Worm (Caenorhabditis elegans) whole organism, young adult: ENCODE data around the gene sru-4.

Experiments used
- B0019.2 ChIP-seq: fragments of 200-800 bp; sonication (Bioruptor generic); conservative IDR thresholded peaks from 2 replicates; pipeline ENCODE4 v1.3.6; 2022; ENCODE audit warnings: missing genetic modification reagents, missing genetic modification characterization, missing compliant biosample characterization
- B0261.1 ChIP-seq: sonication (generic microtip); optimal IDR thresholded peaks from 2 replicates; lab custom pipeline; 2016; ENCODE audit warnings: mild to moderate bottlenecking, missing genetic modification characterization, moderate library complexity, missing compliant biosample characterization
- B0336.3 ChIP-seq: fragments of 200-800 bp; sonication (Bioruptor generic); IDR thresholded peaks from 2 replicates; pipeline ENCODE4 v1.3.6; 2022; ENCODE audit warnings: missing genetic modification characterization, missing compliant biosample characterization
- C06A6.2 ChIP-seq: fragments of 200-800 bp; sonication (Bioruptor generic); conservative IDR thresholded peaks from 2 replicates; pipeline ENCODE4 v1.3.6; 2022; ENCODE audit warnings: missing genetic modification characterization, missing compliant biosample characterization
- F10E7.11 ChIP-seq: sonication (generic microtip); optimal IDR thresholded peaks from 2 replicates; lab custom pipeline; 2017; ENCODE audit warnings: mild to moderate bottlenecking, missing genetic modification characterization, moderate library complexity, missing compliant biosample characterization
- F49E8.2 ChIP-seq: sonication (generic microtip); optimal IDR thresholded peaks from 3 replicates; lab custom pipeline; 2017; ENCODE audit warnings: missing genetic modification characterization, mild to moderate bottlenecking, missing compliant biosample characterization, antibody characterized with exemption, moderate library complexity; ENCODE audit not compliant: insufficient read depth
- F57A8.1 ChIP-seq: fragments of 200-800 bp; sonication (Bioruptor generic); optimal IDR thresholded peaks from 2 replicates; lab custom pipeline; 2018; ENCODE audit warnings: mild to moderate bottlenecking, missing genetic modification characterization, moderate library complexity, missing compliant biosample characterization
- K11D2.4 ChIP-seq: fragments of 200-800 bp; sonication (Bioruptor generic); IDR thresholded peaks from 2 replicates; pipeline ENCODE4 v1.3.6; 2022; ENCODE audit warnings: missing genetic modification reagents, missing genetic modification characterization, missing compliant biosample characterization
- Y67H2A.10 ChIP-seq: fragments of 200-800 bp; sonication (Bioruptor generic); conservative IDR thresholded peaks from 2 replicates; pipeline ENCODE4 v1.3.6; 2022; ENCODE audit warnings: missing genetic modification reagents, missing genetic modification characterization, missing compliant biosample characterization
- Y79H2A.3 ChIP-seq: fragments of 200-800 bp; sonication (Bioruptor generic); conservative IDR thresholded peaks from 2 replicates; pipeline ENCODE4 v1.3.6; 2022; ENCODE audit warnings: missing genetic modification reagents, missing genetic modification characterization, missing compliant biosample characterization
- atf-7 ChIP-seq: sonication (generic microtip); optimal IDR thresholded peaks from 2 replicates; lab custom pipeline; 2017; ENCODE audit warnings: mild to moderate bottlenecking, missing genetic modification characterization, missing compliant biosample characterization
- athp-1 ChIP-seq: sonication (generic microtip); optimal IDR thresholded peaks from 2 replicates; lab custom pipeline; 2017; ENCODE audit warnings: mild to moderate bottlenecking, missing genetic modification characterization, missing compliant biosample characterization
- attf-3 ChIP-seq: fragments of 200-800 bp; sonication (Bioruptor generic); conservative IDR thresholded peaks from 2 replicates; pipeline ENCODE4 v1.3.6; 2022; ENCODE audit warnings: missing genetic modification reagents, missing genetic modification characterization, missing compliant biosample characterization
- bed-2 ChIP-seq: fragments of 200-800 bp; sonication (Bioruptor generic); IDR thresholded peaks from 2 replicates; pipeline ENCODE4 v1.3.6; 2022; ENCODE audit warnings: missing genetic modification reagents, missing genetic modification characterization, missing compliant biosample characterization
- cebp-1 ChIP-seq, 2 experiments: fragments of 200-800 bp in 1 of 2; sonication (Bioruptor generic) in 1 of 2; sonication (generic microtip) in 1 of 2; IDR thresholded peaks in 1 of 2; optimal IDR thresholded peaks in 1 of 2; 2 replicates each; pipeline versions ENCODE4 v1.3.6 to Lab custom; 2017 to 2022; ENCODE audit warnings: missing compliant biosample characterization in 2 of 2, missing genetic modification characterization in 2 of 2, mild to moderate bottlenecking in 1 of 2, missing genetic modification reagents in 1 of 2, moderate library complexity in 1 of 2
- cebp-2 ChIP-seq: fragments of 200-800 bp; sonication (Bioruptor generic); IDR thresholded peaks from 2 replicates; pipeline ENCODE4 v1.3.6; 2022; ENCODE audit warnings: missing genetic modification characterization, missing compliant biosample characterization
- dox-1 ChIP-seq: fragments of 200-800 bp; sonication (Bioruptor generic); IDR thresholded peaks from 2 replicates; pipeline ENCODE4 v1.3.6; 2022; ENCODE audit warnings: missing genetic modification reagents, missing genetic modification characterization, missing compliant biosample characterization
- egl-44 ChIP-seq: fragments of 200-800 bp; sonication (Bioruptor generic); IDR thresholded peaks from 2 replicates; pipeline ENCODE4 v1.3.6; 2022; ENCODE audit warnings: missing genetic modification reagents, missing genetic modification characterization, missing compliant biosample characterization
- ets-4 ChIP-seq: fragments of 200-800 bp; sonication (Bioruptor generic); optimal IDR thresholded peaks from 2 replicates; lab custom pipeline; 2018; ENCODE audit warnings: mild to moderate bottlenecking, missing genetic modification characterization, missing compliant biosample characterization
- hlh-26 ChIP-seq: fragments of 200-800 bp; sonication (Bioruptor generic); conservative IDR thresholded peaks from 2 replicates; pipeline ENCODE4 v1.3.6; 2022; ENCODE audit warnings: missing genetic modification reagents, missing genetic modification characterization, missing compliant biosample characterization
- hmg-20 ChIP-seq: fragments of 200-800 bp; sonication (Bioruptor generic); IDR thresholded peaks from 2 replicates; pipeline ENCODE4 v1.3.6; 2022; ENCODE audit warnings: missing genetic modification reagents, missing genetic modification characterization, missing compliant biosample characterization
- hrde-1 ChIP-seq: sonication (generic microtip); optimal IDR thresholded peaks from 2 replicates; lab custom pipeline; 2016; ENCODE audit warnings: missing genetic modification characterization, mild to moderate bottlenecking, missing compliant biosample characterization, moderate library complexity, missing genotype, missing genetic modification reagents, borderline replicate concordance
- let-607 ChIP-seq, 2 experiments: fragments of 200-800 bp in 1 of 2; sonication (Bioruptor generic) in 1 of 2; sonication (generic microtip) in 1 of 2; optimal IDR thresholded peaks; 2 replicates each; lab custom pipeline; 2016 to 2018; ENCODE audit warnings: mild to moderate bottlenecking in 2 of 2, missing compliant biosample characterization in 2 of 2, missing genetic modification characterization in 2 of 2, moderate library complexity in 2 of 2, missing genotype in 1 of 2
- lin-26 ChIP-seq: fragments of 200-800 bp; sonication (Bioruptor generic); IDR thresholded peaks from 2 replicates; pipeline ENCODE4 v1.3.6; 2022; ENCODE audit warnings: missing genetic modification reagents, missing genetic modification characterization, missing compliant biosample characterization
- lin-35 ChIP-seq, 3 experiments: fragments of 150-350 bp in 2 of 3; sonication (generic microtip) in 1 of 3; optimal IDR thresholded peaks; 2 replicates each; lab custom pipeline; 2014 to 2018; ENCODE audit warnings: missing biosample characterization in 3 of 3, missing genetic modification characterization in 3 of 3, missing genetic modification reagents in 3 of 3
- lir-1 ChIP-seq: fragments of 200-800 bp; sonication (Bioruptor generic); conservative IDR thresholded peaks from 2 replicates; pipeline ENCODE4 v1.3.6; 2022; ENCODE audit warnings: missing genetic modification reagents, missing genetic modification characterization, missing compliant biosample characterization
- lsl-1 ChIP-seq: fragments of 200-800 bp; sonication (Bioruptor generic); optimal IDR thresholded peaks from 2 replicates; lab custom pipeline; 2018; ENCODE audit warnings: mild to moderate bottlenecking, missing genetic modification characterization, moderate library complexity, missing compliant biosample characterization
- lsy-27 ChIP-seq: sonication (generic microtip); optimal IDR thresholded peaks from 2 replicates; lab custom pipeline; 2017; ENCODE audit warnings: missing genetic modification characterization, mild to moderate bottlenecking, missing compliant biosample characterization, antibody characterized with exemption, missing genotype, borderline replicate concordance; ENCODE audit not compliant: insufficient read depth
- madf-6 ChIP-seq: fragments of 200-800 bp; sonication (Bioruptor generic); IDR thresholded peaks from 2 replicates; pipeline ENCODE4 v1.3.6; 2022; ENCODE audit warnings: missing genetic modification reagents, missing genetic modification characterization, missing compliant biosample characterization
- mxl-1 ChIP-seq: sonication (generic microtip); optimal IDR thresholded peaks from 2 replicates; lab custom pipeline; 2016; ENCODE audit warnings: missing genetic modification characterization, missing compliant biosample characterization
- nhr-120 ChIP-seq: fragments of 200-800 bp; sonication (Bioruptor generic); IDR thresholded peaks from 2 replicates; pipeline ENCODE4 v1.3.6; 2022; ENCODE audit warnings: missing genetic modification characterization, missing compliant biosample characterization
- nhr-179 ChIP-seq: sonication (generic microtip); optimal IDR thresholded peaks from 2 replicates; lab custom pipeline; 2016; ENCODE audit warnings: mild to moderate bottlenecking, missing genetic modification characterization, missing compliant biosample characterization
- nhr-80 ChIP-seq: sonication (generic microtip); optimal IDR thresholded peaks from 2 replicates; lab custom pipeline; 2016; ENCODE audit warnings: missing genetic modification characterization, missing compliant biosample characterization
- nhr-90 ChIP-seq: sonication (generic microtip); optimal IDR thresholded peaks from 2 replicates; lab custom pipeline; 2016; ENCODE audit warnings: missing genotype, mild to moderate bottlenecking, missing genetic modification characterization, missing compliant biosample characterization
- rcor-1 ChIP-seq: fragments of 200-800 bp; sonication (Bioruptor generic); IDR thresholded peaks from 2 replicates; pipeline ENCODE4 v1.3.6; 2022; ENCODE audit warnings: missing genetic modification reagents, missing genetic modification characterization, missing compliant biosample characterization
- sdz-38 ChIP-seq: sonication (generic microtip); optimal IDR thresholded peaks from 2 replicates; lab custom pipeline; 2016; ENCODE audit warnings: missing genotype, missing genetic modification characterization, missing compliant biosample characterization
- snpc-1.3 ChIP-seq: sonication (generic microtip); optimal IDR thresholded peaks from 2 replicates; lab custom pipeline; 2017; ENCODE audit warnings: missing genetic modification characterization, mild to moderate bottlenecking, missing compliant biosample characterization, antibody characterized with exemption, moderate library complexity, missing genotype, missing genetic modification reagents; ENCODE audit not compliant: insufficient read depth
- snpc-3.4 ChIP-seq: sonication (generic microtip); optimal IDR thresholded peaks from 2 replicates; lab custom pipeline; 2017; ENCODE audit warnings: missing genetic modification characterization, mild to moderate bottlenecking, missing compliant biosample characterization, antibody characterized with exemption, moderate library complexity, missing genotype, missing genetic modification reagents
- snpc-4 ChIP-seq, 5 experiments: fragments of 150-350 bp in 1 of 5; sonication (generic microtip) in 4 of 5; optimal IDR thresholded peaks; 2 replicates each; lab custom pipeline; 2014 to 2018; ENCODE audit warnings: missing genetic modification characterization in 5 of 5, missing biosample characterization in 3 of 5, antibody characterized with exemption in 2 of 5, mild to moderate bottlenecking in 2 of 5, missing compliant biosample characterization in 2 of 5, missing genotype in 2 of 5, moderate library complexity in 2 of 5, missing genetic modification reagents in 1 of 5
- unc-62 ChIP-seq: fragments of 150-350 bp; optimal IDR thresholded peaks from 2 replicates; lab custom pipeline; 2014; ENCODE audit warnings: missing biosample characterization, missing genetic modification reagents, missing genetic modification characterization
- ztf-18 ChIP-seq: sonication (generic microtip); optimal IDR thresholded peaks from 2 replicates; lab custom pipeline; 2016; ENCODE audit warnings: missing genotype, mild to moderate bottlenecking, missing genetic modification characterization, missing compliant biosample characterization
- ztf-26 ChIP-seq: sonication (generic microtip); optimal IDR thresholded peaks from 2 replicates; lab custom pipeline; 2017; ENCODE audit warnings: missing genetic modification characterization, missing compliant biosample characterization
- ztf-3 ChIP-seq: fragments of 200-800 bp; sonication (Bioruptor generic); optimal IDR thresholded peaks from 2 replicates; lab custom pipeline; 2018; ENCODE audit warnings: mild to moderate bottlenecking, missing genetic modification characterization, missing compliant biosample characterization

Gene sru-4

DNA sequence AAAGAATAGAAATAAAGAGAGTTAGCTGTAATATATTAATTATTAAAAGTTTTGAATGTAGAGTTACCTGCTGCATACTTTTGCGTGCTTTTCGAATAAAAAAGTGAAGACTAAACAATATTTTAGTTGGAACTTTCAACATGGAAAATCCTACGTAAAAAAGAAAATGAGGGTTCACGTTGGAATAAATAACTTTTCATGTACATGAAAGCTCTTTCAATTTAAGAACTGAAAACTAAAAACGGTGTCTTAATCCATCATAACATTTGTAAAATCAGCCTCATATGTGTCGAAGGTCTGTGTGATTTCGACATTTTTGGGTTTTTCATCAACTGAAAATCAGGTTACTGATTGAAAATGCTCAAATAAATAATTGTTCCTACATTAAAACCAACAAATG, 8.1 kb downstream of the sru-4 start, which contains the start of gene ttr-9:
Gene ttr-9, minus strand, starts transcription at position 101 of the 400 bp plus-strand sequence.
- TF ChIP-seq ets-4 (GFP tag; lab: Kevin White, UChicago) (no peak), sdz-38 (tag; lab: Kevin White, UChicago) (no peak), lsy-27 (no peak), lin-26 (no peak), lin-35 (GFP tag; optimal IDR thresholded peaks at IDR 0.05; lab: Kevin White, UChicago) (no peak), mxl-1 (no peak), ztf-26 (tag; lab: Kevin White, UChicago) (no peak), dox-1 (no peak), snpc-1.3 (tag; lab: Kevin White, UChicago) (no peak), K11D2.4 (GFP tag; lab: Robert Waterston, UW) (no peak), F57A8.1 (GFP tag; lab: Kevin White, UChicago) (no peak), B0336.3 (GFP tag; lab: Robert Waterston, UW) (no peak), C06A6.2 (no peak), nhr-120 (GFP tag; lab: Robert Waterston, UW) (no peak), snpc-3.4 (no peak), hlh-26 (GFP tag; lab: Robert Waterston, UW) (no peak), F49E8.2 (tag; lab: Kevin White, UChicago) (no peak), ztf-3 (GFP tag; lab: Kevin White, UChicago) (no peak), nhr-179 (tag; lab: Kevin White, UChicago) (no peak), hmg-20 (GFP tag; lab: Robert Waterston, UW) (no peak)

ce11 chrIV:9508612-9509011, 10.4 kb downstream of the sru-4 start, which contains the start of gene ethe-1:
Gene ethe-1 (minus strand): TSS chrIV:9508761.
- TF ChIP-seq nhr-80, result peak; percentile 18
- TF ChIP-seq snpc-4 (GFP tag; optimal IDR thresholded peaks at IDR 0.05; lab: Kevin White, UChicago), result no peak
- peak; percentile 9 to 47 (median 38) for TF ChIP-seq snpc-4 (tag; optimal IDR thresholded peaks at IDR 0.05; lab: Kevin White, UChicago)
- TF ChIP-seq Y79H2A.3 (GFP tag; lab: Robert Waterston, UW), result no peak
- TF ChIP-seq, all 124 proteins: peak for 2

ce11 chrIV:9510439-9510838, 12.3 kb downstream of the sru-4 start, which contains the start of gene C33A12.4:
Gene C33A12.4 (minus strand): TSS chrIV:9510569.
- no peak for TF ChIP-seq cebp-1 (GFP tag; IDR thresholded peaks at IDR 0.05; lab: Robert Waterston, UW)
- peak; percentile 8 for TF ChIP-seq cebp-1 (tag; optimal IDR thresholded peaks at IDR 0.05; lab: Kevin White, UChicago)
- peak; percentile 7; the same call in 1 of the 2 replicates for TF ChIP-seq madf-6
- TF ChIP-seq ztf-18 (tag; lab: Kevin White, UChicago), result no peak
- no peak for TF ChIP-seq atf-7 (tag; lab: Kevin White, UChicago)
- TF ChIP-seq rcor-1 (GFP tag; lab: Robert Waterston, UW), result peak; percentile 7; the same call in 1 of the 2 replicates

DNA sequence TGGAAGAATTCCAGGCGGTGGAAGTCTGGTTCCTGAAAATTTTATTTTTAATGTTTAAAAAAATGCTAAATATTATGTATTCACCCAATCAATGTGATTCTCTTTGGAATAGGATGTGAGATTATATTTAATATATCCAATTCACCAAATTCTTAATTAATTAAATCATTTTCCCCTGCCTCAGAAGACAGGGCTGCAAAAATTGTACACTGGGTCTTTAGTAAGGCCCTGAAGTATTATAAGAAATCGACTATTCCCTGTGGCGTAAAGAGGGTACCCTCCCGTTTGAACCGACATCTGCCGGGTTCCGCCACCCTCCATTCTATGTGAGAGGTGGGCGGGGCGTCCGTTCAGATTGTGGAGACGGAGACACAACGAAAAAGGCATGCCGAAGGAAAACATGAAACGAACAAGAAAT, 13.0 kb downstream of the sru-4 start:
- no peak for TF ChIP-seq egl-44 (GFP tag; lab: Robert Waterston, UW)
- TF ChIP-seq lir-1 (GFP tag; lab: Robert Waterston, UW), result no peak
- peak; percentile 55 for TF ChIP-seq hrde-1 (tag; lab: Kevin White, UChicago)
- TF ChIP-seq lsl-1, result peak; percentile 36
- TF ChIP-seq let-607 (tag; optimal IDR thresholded peaks at IDR 0.05; lab: Kevin White, UChicago), result peak in 1 of 2 experiments; percentile 21
- TF ChIP-seq attf-3 (GFP tag; lab: Robert Waterston, UW), result 0 out of 2 replicates have a peak, but pooled peaks have one; percentile 7
- no peak for TF ChIP-seq F10E7.11 (tag; lab: Kevin White, UChicago)
- TF ChIP-seq B0019.2 (GFP tag; lab: Robert Waterston, UW), result no peak
- no peak for TF ChIP-seq Y67H2A.10 (GFP tag; lab: Robert Waterston, UW)
- peak; percentile 12; the same call in 1 of the 2 replicates for TF ChIP-seq cebp-2 (GFP tag; lab: Robert Waterston, UW)
- no peak for TF ChIP-seq unc-62 (GFP tag; lab: Kevin White, UChicago)
- peak; percentile 32 for TF ChIP-seq nhr-90 (tag; lab: Kevin White, UChicago)
- peak; percentile 17 for TF ChIP-seq B0261.1 (tag; lab: Kevin White, UChicago)
- TF ChIP-seq bed-2 (GFP tag; lab: Robert Waterston, UW), result no peak
- TF ChIP-seq sdz-38 (tag; lab: Kevin White, UChicago), result no peak
- TF ChIP-seq athp-1 (tag; lab: Kevin White, UChicago), result no peak
